Worm (Caenorhabditis elegans) whole organism, mixed stage, embryonic: ENCODE results near the gene dnj-5.

Source experiments
- ces-1 ChIP-seq: fragments of 150-350 bp; optimal IDR thresholded peaks from 2 replicates; lab custom pipeline; 2014; ENCODE audit warnings: missing biosample characterization, missing genetic modification reagents, missing genetic modification characterization
- elt-3 ChIP-seq: fragments of 150-350 bp; optimal IDR thresholded peaks from 2 replicates; lab custom pipeline; 2014; ENCODE audit warnings: missing biosample characterization, missing genetic modification characterization
- hlh-1 ChIP-seq: fragments of 150-350 bp; optimal IDR thresholded peaks from 2 replicates; lab custom pipeline; 2014; ENCODE audit warnings: missing biosample characterization, missing genetic modification reagents, missing genetic modification characterization
- mab-5 ChIP-seq: fragments of 150-350 bp; optimal IDR thresholded peaks from 2 replicates; lab custom pipeline; 2014; ENCODE audit warnings: missing biosample characterization, missing genetic modification characterization
- nhr-28 ChIP-seq: fragments of 150-350 bp; optimal IDR thresholded peaks from 2 replicates; lab custom pipeline; 2014; ENCODE audit warnings: missing biosample characterization, missing genetic modification characterization
- sem-2 ChIP-seq: fragments of 200-800 bp; sonication (Bioruptor generic); optimal IDR thresholded peaks from 2 replicates; lab custom pipeline; 2018; ENCODE audit warnings: mild to moderate bottlenecking, missing genetic modification characterization, missing compliant biosample characterization
- snpc-4 ChIP-seq: fragments of 150-350 bp; optimal IDR thresholded peaks from 2 replicates; lab custom pipeline; 2014; ENCODE audit warnings: missing biosample characterization, missing genetic modification characterization
- unc-62 ChIP-seq: fragments of 150-350 bp; optimal IDR thresholded peaks from 2 replicates; lab custom pipeline; 2014; ENCODE audit warnings: missing biosample characterization, missing genetic modification reagents, missing genetic modification characterization
- ztf-11 ChIP-seq: fragments of 150-350 bp; optimal IDR thresholded peaks from 2 replicates; lab custom pipeline; 2014; ENCODE audit warnings: missing biosample characterization, missing genetic modification characterization

- TF ChIP-seq ztf-11 (tag; lab: Kevin White, UChicago) (no peak), ces-1 (GFP tag; lab: Kevin White, UChicago) (no peak), snpc-4 (tag; lab: Kevin White, UChicago) (no peak), unc-62 (GFP tag; lab: Kevin White, UChicago) (peak; percentile 56), hlh-1 (peak; percentile 27), elt-3 (tag; lab: Kevin White, UChicago) (no peak), nhr-28 (tag; lab: Kevin White, UChicago) (no peak), mab-5 (no peak), sem-2 (GFP tag; lab: Kevin White, UChicago) (no peak)
Measured at ce11 chrII:6821118-6821517, 37.0 kb downstream of the dnj-5 start.
